Fruit fly (Drosophila melanogaster) whole organism, embryonic: Measurements from ENCODE around the gene ldbr.

Experiments used
- Adf1 ChIP-seq: fragments of 200-800 bp; sonication (Bioruptor generic); IDR thresholded peaks from 2 replicates; pipeline ENCODE4 v1.3.6; 2022; ENCODE audit warnings: missing biosample characterization, missing genetic modification characterization
- Bdp1 ChIP-seq: fragments of 200-800 bp; sonication (Bioruptor generic); optimal IDR thresholded peaks from 3 replicates; lab custom pipeline; 2016; ENCODE audit warnings: missing biosample characterization, missing genetic modification characterization
- CG1024 ChIP-seq: fragments of 200-800 bp; sonication (Bioruptor generic); IDR thresholded peaks from 2 replicates; pipeline ENCODE4 v1.3.6; 2022; ENCODE audit warnings: missing biosample characterization, missing genetic modification characterization
- CG10543 ChIP-seq: fragments of 200-800 bp; sonication (Bioruptor generic); optimal IDR thresholded peaks from 3 replicates; lab custom pipeline; 2017; ENCODE audit warnings: missing biosample characterization, mild to moderate bottlenecking, missing genetic modification characterization, moderate library complexity
- CG11695 ChIP-seq: fragments of 200-800 bp; sonication (Bioruptor generic); IDR thresholded peaks from 3 replicates; pipeline ENCODE4 v1.3.6; 2022; ENCODE audit warnings: missing biosample characterization, missing genetic modification characterization
- CG12071 ChIP-seq: fragments of 200-800 bp; sonication (Bioruptor generic); optimal IDR thresholded peaks from 3 replicates; lab custom pipeline; 2018; ENCODE audit warnings: missing biosample characterization, mild to moderate bottlenecking, missing genetic modification characterization
- CG13296 ChIP-seq: fragments of 200-800 bp; sonication (Bioruptor generic); optimal IDR thresholded peaks from 3 replicates; lab custom pipeline; 2018; ENCODE audit warnings: missing biosample characterization, mild to moderate bottlenecking, missing genetic modification characterization
- CG15514 ChIP-seq: fragments of 200-800 bp; sonication (Bioruptor generic); optimal IDR thresholded peaks from 3 replicates; lab custom pipeline; 2017; ENCODE audit warnings: missing biosample characterization, missing genetic modification characterization, mild to moderate bottlenecking, moderate library complexity, missing genetic modification reagents
- CG15696 ChIP-seq: fragments of 200-800 bp; sonication (Bioruptor generic); optimal IDR thresholded peaks from 2 replicates; lab custom pipeline; 2019; ENCODE audit warnings: missing biosample characterization, mild to moderate bottlenecking, missing genetic modification characterization, moderate library complexity
- CG1602 ChIP-seq: fragments of 200-800 bp; sonication (Bioruptor generic); optimal IDR thresholded peaks from 3 replicates; lab custom pipeline; 2016; ENCODE audit warnings: missing biosample characterization, missing genetic modification characterization
- CG17568 ChIP-seq: fragments of 200-800 bp; sonication (Bioruptor generic); optimal IDR thresholded peaks from 2 replicates; lab custom pipeline; 2018; ENCODE audit warnings: missing biosample characterization, mild to moderate bottlenecking, missing genetic modification characterization, moderate library complexity
- CG18599 ChIP-seq: fragments of 200-800 bp; sonication (Bioruptor generic); optimal IDR thresholded peaks from 3 replicates; lab custom pipeline; 2017; ENCODE audit warnings: missing biosample characterization, missing genetic modification characterization, mild to moderate bottlenecking, moderate library complexity, missing genetic modification reagents
- CG18764 ChIP-seq: fragments of 200-800 bp; sonication (Bioruptor generic); optimal IDR thresholded peaks from 3 replicates; lab custom pipeline; 2016; ENCODE audit warnings: missing biosample characterization, missing genetic modification characterization
- CG2116 ChIP-seq: fragments of 200-800 bp; sonication (Bioruptor generic); optimal IDR thresholded peaks from 3 replicates; lab custom pipeline; 2018; ENCODE audit warnings: missing biosample characterization, mild to moderate bottlenecking, missing genetic modification characterization
- CG2712 ChIP-seq: fragments of 200-800 bp; optimal IDR thresholded peaks from 3 replicates; lab custom pipeline; 2019; ENCODE audit warnings: missing biosample characterization, mild to moderate bottlenecking, missing genetic modification characterization, moderate library complexity
- CG3281 ChIP-seq: fragments of 200-800 bp; sonication (Bioruptor generic); optimal IDR thresholded peaks from 3 replicates; lab custom pipeline; 2017; ENCODE audit warnings: missing biosample characterization, mild to moderate bottlenecking, missing genetic modification characterization
- CG6854 ChIP-seq: fragments of 200-800 bp; sonication (Bioruptor generic); optimal IDR thresholded peaks from 3 replicates; lab custom pipeline; 2017; ENCODE audit warnings: missing biosample characterization, mild to moderate bottlenecking, missing genetic modification characterization
- CG7839 ChIP-seq: fragments of 200-800 bp; sonication (Bioruptor generic); optimal IDR thresholded peaks from 3 replicates; lab custom pipeline; 2018; ENCODE audit warnings: missing biosample characterization, mild to moderate bottlenecking, missing genetic modification characterization, moderate library complexity
- CG8290 ChIP-seq, 3 experiments: fragments of 200-800 bp; sonication (Bioruptor generic); optimal IDR thresholded peaks; 2 replicates each; lab custom pipeline; 2016 to 2019; ENCODE audit warnings: missing biosample characterization in 3 of 3, missing genetic modification characterization in 3 of 3, mild to moderate bottlenecking in 2 of 3, moderate library complexity in 1 of 3
- CoRest ChIP-seq: fragments of 200-800 bp; sonication (Bioruptor generic); optimal IDR thresholded peaks from 3 replicates; lab custom pipeline; 2018; ENCODE audit warnings: missing biosample characterization, mild to moderate bottlenecking, missing genetic modification characterization, moderate library complexity
- D19B ChIP-seq: fragments of 200-800 bp; sonication (Bioruptor generic); optimal IDR thresholded peaks from 2 replicates; lab custom pipeline; 2017; ENCODE audit warnings: missing biosample characterization, mild to moderate bottlenecking, missing genetic modification characterization
- HmgZ ChIP-seq: fragments of 200-800 bp; sonication (Bioruptor generic); optimal IDR thresholded peaks from 2 replicates; lab custom pipeline; 2018; ENCODE audit warnings: missing biosample characterization, mild to moderate bottlenecking, missing genetic modification characterization
- Med ChIP-seq: fragments of 200-800 bp; sonication (Bioruptor generic); peaks from one replicate; lab custom pipeline; 2016; ENCODE audit warnings: missing biosample characterization, missing genetic modification characterization, mild to moderate bottlenecking, inconsistent platforms, moderate library complexity
- Meics ChIP-seq: fragments of 200-800 bp; sonication (Bioruptor generic); optimal IDR thresholded peaks from 2 replicates; lab custom pipeline; 2017; ENCODE audit warnings: missing biosample characterization, mild to moderate bottlenecking, missing genetic modification characterization
- Oli ChIP-seq: fragments of 200-800 bp; sonication (Bioruptor generic); optimal IDR thresholded peaks from 2 replicates; lab custom pipeline; 2018; ENCODE audit warnings: missing biosample characterization, mild to moderate bottlenecking, missing genetic modification characterization, moderate library complexity
- Optix ChIP-seq: fragments of 200-800 bp; sonication (Bioruptor generic); IDR thresholded peaks from 3 replicates; pipeline ENCODE4 v1.3.6; 2022; ENCODE audit warnings: missing biosample characterization, missing genetic modification characterization
- PHDP ChIP-seq: fragments of 200-800 bp; sonication (Bioruptor generic); optimal IDR thresholded peaks from 3 replicates; lab custom pipeline; 2018; ENCODE audit warnings: missing biosample characterization, mild to moderate bottlenecking, missing genetic modification characterization, moderate library complexity
- Rfx ChIP-seq: fragments of 200-800 bp; sonication (Bioruptor generic); IDR thresholded peaks from 2 replicates; pipeline ENCODE4 v1.3.6; 2022; ENCODE audit warnings: missing biosample characterization, missing genetic modification characterization
- Sin3A ChIP-seq: fragments of >200 bp; optimal IDR thresholded peaks from 2 replicates; lab custom pipeline; 2018
- abd-A ChIP-seq: fragments of 200-800 bp; sonication (Bioruptor generic); optimal IDR thresholded peaks from 3 replicates; lab custom pipeline; 2019; ENCODE audit warnings: missing biosample characterization, mild to moderate bottlenecking, missing genetic modification characterization, moderate library complexity
- btn ChIP-seq: fragments of 200-800 bp; sonication (Bioruptor generic); optimal IDR thresholded peaks from 2 replicates; lab custom pipeline; 2016; ENCODE audit warnings: missing biosample characterization, missing genetic modification characterization
- chn ChIP-seq: fragments of 200-800 bp; sonication (Bioruptor generic); optimal IDR thresholded peaks from 2 replicates; lab custom pipeline; 2016; ENCODE audit warnings: missing biosample characterization, missing genetic modification characterization
- ci ChIP-seq: fragments of 200-800 bp; sonication (Bioruptor generic); IDR thresholded peaks from 3 replicates; pipeline ENCODE4 v1.3.6; 2022; ENCODE audit warnings: missing biosample characterization, missing genetic modification characterization
- dmrt11E ChIP-seq: fragments of 200-800 bp; sonication (Bioruptor generic); optimal IDR thresholded peaks from 3 replicates; lab custom pipeline; 2018; ENCODE audit warnings: missing biosample characterization, mild to moderate bottlenecking, missing genetic modification characterization, moderate library complexity
- dmrt99B ChIP-seq: fragments of 200-800 bp; sonication (Bioruptor generic); optimal IDR thresholded peaks from 2 replicates; lab custom pipeline; 2018; ENCODE audit warnings: missing biosample characterization, mild to moderate bottlenecking, missing genetic modification characterization, moderate library complexity
- emc ChIP-seq: fragments of 200-800 bp; sonication (Bioruptor generic); optimal IDR thresholded peaks from 2 replicates; lab custom pipeline; 2016; ENCODE audit warnings: missing biosample characterization, missing genetic modification characterization
- eve ChIP-seq, 2 experiments: fragments of >200 bp; optimal IDR thresholded peaks; 2 replicates each; lab custom pipeline; 2017; ENCODE audit warnings: missing biosample characterization in 2 of 2, missing genetic modification characterization in 2 of 2
- eyg ChIP-seq: fragments of 200-800 bp; sonication (Bioruptor generic); optimal IDR thresholded peaks from 3 replicates; lab custom pipeline; 2016; ENCODE audit warnings: missing biosample characterization, missing genetic modification characterization
- fu2 ChIP-seq: fragments of 200-800 bp; sonication (Bioruptor generic); optimal IDR thresholded peaks from 2 replicates; lab custom pipeline; 2016; ENCODE audit warnings: missing biosample characterization, missing genetic modification characterization
- gcm ChIP-seq: fragments of 200-800 bp; sonication (Bioruptor generic); optimal IDR thresholded peaks from 2 replicates; lab custom pipeline; 2019; ENCODE audit warnings: missing biosample characterization, mild to moderate bottlenecking, missing genetic modification characterization, moderate library complexity
- grn ChIP-seq: fragments of 200-800 bp; sonication (Bioruptor generic); optimal IDR thresholded peaks from 3 replicates; lab custom pipeline; 2017; ENCODE audit warnings: missing biosample characterization, missing genetic modification characterization
- lov ChIP-seq, 2 experiments: fragments of 200-800 bp in 1 of 2; fragments of >200 bp in 1 of 2; sonication (Bioruptor generic) in 1 of 2; IDR thresholded peaks in 1 of 2; optimal IDR thresholded peaks in 1 of 2; 2 replicates in 1 of 2; 3 replicates in 1 of 2; pipeline versions ENCODE4 v1.3.6 to Lab custom; 2017 to 2022; ENCODE audit warnings: missing biosample characterization in 1 of 2, missing genetic modification characterization in 1 of 2
- nau ChIP-seq: fragments of 200-800 bp; sonication (Bioruptor generic); optimal IDR thresholded peaks from 3 replicates; lab custom pipeline; 2017; ENCODE audit warnings: missing biosample characterization, mild to moderate bottlenecking, missing genetic modification characterization, missing genetic modification reagents
- rib ChIP-seq: fragments of 200-800 bp; sonication (Bioruptor generic); IDR thresholded peaks from 2 replicates; pipeline ENCODE4 v1.3.6; 2022; ENCODE audit warnings: missing biosample characterization, missing genetic modification characterization
- scrt ChIP-seq: fragments of 200-800 bp; sonication (Bioruptor generic); optimal IDR thresholded peaks from 2 replicates; lab custom pipeline; 2018; ENCODE audit warnings: missing biosample characterization, mild to moderate bottlenecking, missing genetic modification characterization, moderate library complexity
- sd ChIP-seq: fragments of 200-800 bp; sonication (Bioruptor generic); optimal IDR thresholded peaks from 3 replicates; lab custom pipeline; 2018; ENCODE audit warnings: missing biosample characterization, mild to moderate bottlenecking, missing genetic modification characterization, moderate library complexity
- shn ChIP-seq: fragments of 200-800 bp; sonication (Bioruptor generic); optimal IDR thresholded peaks from 3 replicates; lab custom pipeline; 2016; ENCODE audit warnings: missing biosample characterization, missing genetic modification characterization
- so ChIP-seq: fragments of 200-800 bp; sonication (Bioruptor generic); IDR thresholded peaks from 3 replicates; pipeline ENCODE4 v1.3.6; 2022; ENCODE audit warnings: missing biosample characterization, missing genetic modification characterization
- sug ChIP-seq: fragments of 200-800 bp; optimal IDR thresholded peaks from 2 replicates; lab custom pipeline; 2019; ENCODE audit warnings: missing biosample characterization, mild to moderate bottlenecking, missing genetic modification characterization, moderate library complexity
- tx ChIP-seq: fragments of 200-800 bp; sonication (Bioruptor generic); optimal IDR thresholded peaks from 2 replicates; lab custom pipeline; 2016; ENCODE audit warnings: missing biosample characterization, missing genetic modification characterization
- vvl ChIP-seq: fragments of 200-800 bp; sonication (Bioruptor generic); IDR thresholded peaks from 2 replicates; pipeline ENCODE4 v1.3.6; 2022; ENCODE audit warnings: missing biosample characterization, missing genetic modification characterization

Gene ldbr

dm6 chr3L:8093553-8093952, 28.1 kb upstream of the ldbr start (continued):
- TF ChIP-seq emc (GFP tag; lab: Kevin White, UChicago) (no peak), tx (no peak), scrt (GFP tag; lab: Kevin White, UChicago) (peak; percentile 0), Optix (no peak), PHDP (peak; percentile 34), so (no peak), sd (tag; lab: Kevin White, UChicago) (peak; percentile 90), CG12071 (GFP tag; lab: Kevin White, UChicago) (peak; percentile 13), CG15514 (GFP tag; lab: Kevin White, UChicago) (peak; percentile 44), grn (GFP tag; lab: Kevin White, UChicago) (peak; percentile 79), CG15696 (tag; lab: Kevin White, UChicago) (no peak), vvl (GFP tag; lab: Robert Waterston, UW) (no peak), nau (peak; percentile 67), Sin3A (lab: Kevin White, UChicago) (no peak), btn (GFP tag; lab: Kevin White, UChicago) (no peak), CG10543 (peak; percentile 79), CG2116 (GFP tag; lab: Kevin White, UChicago) (peak; percentile 13), CG17568 (GFP tag; lab: Kevin White, UChicago) (peak; percentile 55), CG13296 (GFP tag; lab: Kevin White, UChicago) (peak; percentile 71), CG18764 (GFP tag; lab: Kevin White, UChicago) (no peak), gcm (GFP tag; lab: Kevin White, UChicago) (no peak), Adf1 (GFP tag; lab: Robert Waterston, UW) (no peak; the same call in 1 of the 2 replicates), HmgZ (tag; lab: Kevin White, UChicago) (peak; percentile 51), Bdp1 (no peak), eyg (GFP tag; lab: Kevin White, UChicago) (no peak), Meics (peak; percentile 22), CG1602 (no peak), CG7839 (no peak), lov (optimal IDR thresholded peaks at IDR 0.05; lab: Kevin White, UChicago) (no peak), lov (GFP tag; IDR thresholded peaks at IDR 0.05; lab: Robert Waterston, UW) (no peak), CG18599 (GFP tag; lab: Kevin White, UChicago) (peak; percentile 48), CG8290 (GFP tag; optimal IDR thresholded peaks at IDR 0.05; lab: Kevin White, UChicago) (no peak), CG8290 (tag; optimal IDR thresholded peaks at IDR 0.05; lab: Kevin White, UChicago) (peak in 1 of 2 experiments; percentile 54), eve (GFP tag; optimal IDR thresholded peaks at IDR 0.05; lab: Kevin White, UChicago) (peak in 1 of 2 experiments; percentile 60), fu2 (GFP tag; lab: Kevin White, UChicago) (no peak)

dm6 chr3L:8094652-8095129, 26.9 kb upstream of the ldbr start:
- TF ChIP-seq dmrt11E = no peak
- TF ChIP-seq rib = peak; percentile 78
- TF ChIP-seq CG6854 (GFP tag; lab: Kevin White, UChicago) = peak; percentile 34
- TF ChIP-seq CoRest (tag; lab: Kevin White, UChicago) = peak; percentile 41
- TF ChIP-seq sd (tag; lab: Kevin White, UChicago) = peak; percentile 74
- TF ChIP-seq CG1024 = no peak
- peak; percentile 75 for TF ChIP-seq CG18599 (GFP tag; lab: Kevin White, UChicago)
- TF ChIP-seq ci = peak; percentile 38; the same call in 1 of the 3 replicates
- peak; percentile 20; the same call in 1 of the 3 replicates for TF ChIP-seq CG11695 (GFP tag; lab: Robert Waterston, UW)
- TF ChIP-seq Med (GFP tag; lab: Kevin White, UChicago) = peak; percentile 80
- peak; percentile 33; the same call in 1 of the 2 replicates for TF ChIP-seq Rfx (GFP tag; lab: Robert Waterston, UW)
- peak; percentile 24 for TF ChIP-seq dmrt99B (tag; lab: Kevin White, UChicago)
- TF ChIP-seq shn (GFP tag; lab: Kevin White, UChicago) = peak; percentile 15
- peak; percentile 3 for TF ChIP-seq CG3281 (GFP tag; lab: Kevin White, UChicago)
- TF ChIP-seq chn (GFP tag; lab: Kevin White, UChicago) = no peak
- peak; percentile 78 for TF ChIP-seq D19B (GFP tag; lab: Kevin White, UChicago)
- TF ChIP-seq abd-A = peak; percentile 18
- peak; percentile 50 for TF ChIP-seq CG2712 (tag; lab: Kevin White, UChicago)
- TF ChIP-seq Oli (tag; lab: Kevin White, UChicago) = peak; percentile 3
- peak; percentile 62 for TF ChIP-seq sug (tag; lab: Kevin White, UChicago)
